Worm (Caenorhabditis elegans): ENCODE data around the gene fbxa-42.

DNA sequence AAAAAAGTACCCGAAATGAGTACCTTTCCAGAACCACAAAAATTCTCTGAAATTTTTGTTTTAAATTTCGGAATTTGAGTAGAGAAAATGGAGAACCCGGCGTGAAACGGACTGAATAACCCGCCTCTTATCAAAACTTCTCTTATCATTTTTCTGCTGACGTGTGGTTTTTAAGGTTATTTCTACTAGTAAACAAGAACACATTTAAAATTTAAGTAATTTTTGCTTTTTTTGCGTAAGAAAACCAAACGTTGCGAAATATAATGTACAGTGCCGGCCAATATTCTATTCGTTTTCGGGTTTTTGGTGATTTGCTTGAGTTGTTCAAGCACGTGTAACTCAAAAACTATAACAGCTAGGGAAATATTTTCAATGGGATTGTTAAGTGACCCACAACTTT lies 49.7 kb upstream of the fbxa-42 start:
- TF ChIP-seq klf-2 (GFP tag; conservative IDR thresholded peaks at IDR 0.05) (no peak), flt-1 (GFP tag; IDR thresholded peaks at IDR 0.05) (no peak), ztf-29 (GFP tag; IDR thresholded peaks at IDR 0.05) (no peak), med-1 (GFP tag; optimal IDR thresholded peaks at IDR 0.05; ENCODE audit: insufficient read depth) (no peak), ref-1 (GFP tag; conservative IDR thresholded peaks at IDR 0.05) (no peak)

Data from whole organism, midembryonic.